Fruit fly (Drosophila melanogaster): Measurements from ENCODE around the gene slp2.

The slp2 gene

DNA sequence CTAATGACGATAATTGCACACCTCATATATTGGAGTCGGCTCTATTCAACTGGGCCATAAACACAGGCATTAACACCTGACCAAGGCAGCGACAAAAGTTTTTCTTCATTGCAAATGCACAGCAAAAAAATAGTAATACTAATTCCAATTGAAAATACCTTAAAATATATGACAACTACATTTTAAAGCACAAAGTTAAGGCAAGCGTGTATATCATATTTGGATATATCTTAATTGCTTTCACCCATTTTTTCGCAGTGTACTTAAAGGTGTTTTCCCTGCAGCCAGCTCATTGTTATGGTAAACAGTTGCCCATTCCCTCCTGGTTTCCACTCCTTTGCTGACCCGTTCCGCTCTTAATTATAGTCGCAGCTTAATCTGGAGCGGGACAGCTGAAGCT lies 4.3 kb downstream of the slp2 start (continued):
- TF ChIP-seq NC2α (GFP tag; optimal IDR thresholded peaks at IDR 0.05): no peak
- no peak for TF ChIP-seq CG12942 (GFP tag; optimal IDR thresholded peaks at IDR 0.05)
- no peak for TF ChIP-seq ems (GFP tag; optimal IDR thresholded peaks at IDR 0.05)
- TF ChIP-seq CG15601 (tag; optimal IDR thresholded peaks at IDR 0.05): no peak
- TF ChIP-seq jing (GFP tag; optimal IDR thresholded peaks at IDR 0.05): peak; percentile 9
- 0 out of 3 replicates have a peak, but pooled peaks have one; percentile 40 for TF ChIP-seq ci (GFP tag; IDR thresholded peaks at IDR 0.05)
- TF ChIP-seq grn (GFP tag; optimal IDR thresholded peaks at IDR 0.05): no peak
- no peak for TF ChIP-seq hkb (optimal IDR thresholded peaks at IDR 0.05)
- TF ChIP-seq hkb (GFP tag; IDR thresholded peaks at IDR 0.05): peak; percentile 32; the same call in 1 of the 2 replicates
- TF ChIP-seq scrt (GFP tag; optimal IDR thresholded peaks at IDR 0.05): no peak
- no peak for TF ChIP-seq insv (GFP tag; optimal IDR thresholded peaks at IDR 0.05)
- TF ChIP-seq CG4707 (GFP tag; optimal IDR thresholded peaks at IDR 0.05): no peak
- no peak for TF ChIP-seq gcm (GFP tag; optimal IDR thresholded peaks at IDR 0.05)
- TF ChIP-seq H15 (GFP tag; IDR thresholded peaks at IDR 0.05): no peak
- TF ChIP-seq CG9437 (GFP tag; optimal IDR thresholded peaks at IDR 0.05): no peak
- no peak for TF ChIP-seq pan (optimal IDR thresholded peaks at IDR 0.05)
- TF ChIP-seq pan (GFP tag; optimal IDR thresholded peaks at IDR 0.05 in 1 of 2, IDR thresholded peaks at IDR 0.05 in 1 of 2): peak in 1 of 2 experiments; percentile 38
- no peak for TF ChIP-seq CG12219 (GFP tag; optimal IDR thresholded peaks at IDR 0.05)
- no peak for TF ChIP-seq nerfin-1 (tag; optimal IDR thresholded peaks at IDR 0.05)
- TF ChIP-seq CG9817 (tag; optimal IDR thresholded peaks at IDR 0.05): no peak
- TF ChIP-seq CG17385 (GFP tag; optimal IDR thresholded peaks at IDR 0.05): no peak
- TF ChIP-seq ERR (GFP tag; optimal IDR thresholded peaks at IDR 0.05): no peak
- TF ChIP-seq chm (GFP tag; IDR thresholded peaks at IDR 0.05): no peak
- no peak for TF ChIP-seq Blimp-1 (GFP tag; optimal IDR thresholded peaks at IDR 0.05)
- no peak for TF ChIP-seq lov (optimal IDR thresholded peaks at IDR 0.05)
- TF ChIP-seq lov (GFP tag; IDR thresholded peaks at IDR 0.05): peak; percentile 71; the same call in 1 of the 3 replicates
- no peak for TF ChIP-seq zen2 (GFP tag; IDR thresholded peaks at IDR 0.05; ENCODE audit: partially characterized antibody)
- no peak for TF ChIP-seq D19B (GFP tag; optimal IDR thresholded peaks at IDR 0.05)
- TF ChIP-seq CG10321 (GFP tag; IDR thresholded peaks at IDR 0.05): no peak
- no peak for TF ChIP-seq CG7963 (GFP tag; IDR thresholded peaks at IDR 0.05; ENCODE audit: partially characterized antibody)
- peak; percentile 51 for TF ChIP-seq zen (tag; optimal IDR thresholded peaks at IDR 0.05)
- TF ChIP-seq CG32767 (GFP tag; IDR thresholded peaks at IDR 0.05): 0 out of 2 replicates have a peak, but pooled peaks have one; percentile 20
- no peak for TF ChIP-seq Hr3 (GFP tag; optimal IDR thresholded peaks at IDR 0.05)
- TF ChIP-seq bsh (GFP tag; optimal IDR thresholded peaks at IDR 0.05): peak in 1 of 2 experiments; percentile 64
- no peak for TF ChIP-seq tx (GFP tag; optimal IDR thresholded peaks at IDR 0.05)
- no peak for TF ChIP-seq CG30020 (tag; optimal IDR thresholded peaks at IDR 0.05)
- TF ChIP-seq sima (GFP tag; optimal IDR thresholded peaks at IDR 0.05): no peak
- TF ChIP-seq CG14860 (GFP tag; IDR thresholded peaks at IDR 0.05; ENCODE audit: partially characterized antibody): no peak
- no peak for TF ChIP-seq Dref (GFP tag; IDR thresholded peaks at IDR 0.05)
- TF ChIP-seq CG31388 (GFP tag; optimal IDR thresholded peaks at IDR 0.05): no peak
- no peak for TF ChIP-seq br (optimal IDR thresholded peaks at IDR 0.05)
- no peak for TF ChIP-seq maf-S (GFP tag; optimal IDR thresholded peaks at IDR 0.05)
- TF ChIP-seq Sox100B (GFP tag; optimal IDR thresholded peaks at IDR 0.05): no peak
- TF ChIP-seq CG17912 (GFP tag; optimal IDR thresholded peaks at IDR 0.05): no peak
- TF ChIP-seq nmo (GFP tag; optimal IDR thresholded peaks at IDR 0.05): peak; percentile 49
- TF ChIP-seq CG17568 (GFP tag; optimal IDR thresholded peaks at IDR 0.05): no peak
- no peak for TF ChIP-seq Bdp1 (GFP tag; optimal IDR thresholded peaks at IDR 0.05)
- TF ChIP-seq CG2116 (GFP tag; optimal IDR thresholded peaks at IDR 0.05): no peak
- no peak for TF ChIP-seq Lhr (GFP tag; optimal IDR thresholded peaks at IDR 0.05)
- peak; percentile 22 for TF ChIP-seq CG3065 (GFP tag; optimal IDR thresholded peaks at IDR 0.05)
- TF ChIP-seq ken (GFP tag; IDR thresholded peaks at IDR 0.05): no peak
- no peak for TF ChIP-seq HmgD (GFP tag; optimal IDR thresholded peaks at IDR 0.05)
